Worm (Caenorhabditis elegans): ENCODE results near the gene Y56A3A.28.

DNA sequence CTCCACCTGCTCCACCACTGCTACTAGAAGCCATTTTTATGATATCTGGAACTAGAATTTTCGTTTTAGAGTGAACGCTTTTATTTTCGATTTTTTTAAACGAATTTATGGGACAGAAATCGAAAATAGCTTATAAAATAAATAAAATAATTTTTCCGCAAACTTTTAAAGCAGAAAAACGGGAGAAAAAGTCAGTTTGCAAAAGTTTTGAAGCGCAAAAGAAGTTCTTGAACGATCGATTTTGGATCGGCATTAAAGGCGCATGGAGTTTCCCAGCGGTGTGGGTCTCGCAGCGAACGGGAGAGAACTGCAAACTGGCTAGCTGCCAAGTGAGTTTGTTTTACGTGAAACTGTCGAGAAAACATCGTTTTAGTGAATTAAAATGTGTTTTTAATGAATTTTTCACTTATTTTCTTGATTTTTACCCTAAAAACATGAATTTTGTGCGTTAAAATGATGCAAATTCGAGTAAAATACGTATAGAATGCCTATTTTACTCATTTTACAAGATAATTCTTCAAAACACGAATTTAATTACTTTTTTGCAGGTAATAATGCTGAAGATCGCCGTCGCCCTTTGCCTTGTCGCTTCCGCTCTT is 50.9 kb downstream of the Y56A3A.28 start, which contains the start of the genes ccf-1 and trap-4:
- TF ChIP-seq C17E4.6 (GFP tag; IDR thresholded peaks at IDR 0.05) (no peak), pha-4 (tag; optimal IDR thresholded peaks at IDR 0.05) (peak; percentile 20), snpc-4 (GFP tag; optimal IDR thresholded peaks at IDR 0.05) (no peak), snpc-4 (tag; optimal IDR thresholded peaks at IDR 0.05) (no peak), madf-8 (GFP tag; conservative IDR thresholded peaks at IDR 0.05) (no peak), ekl-4 (GFP tag; IDR thresholded peaks at IDR 0.05) (0 out of 2 replicates have a peak, but pooled peaks have one; percentile 1), D2030.7 (GFP tag; IDR thresholded peaks at IDR 0.05) (no peak), lin-35 (GFP tag; optimal IDR thresholded peaks at IDR 0.05) (peak in 1 of 3 experiments; percentile 28), lin-54 (GFP tag; optimal IDR thresholded peaks at IDR 0.05) (no peak), ztf-28 (GFP tag; IDR thresholded peaks at IDR 0.05) (no peak), unc-62 (GFP tag; optimal IDR thresholded peaks at IDR 0.05) (no peak), snpc-1.3 (tag; optimal IDR thresholded peaks at IDR 0.05; ENCODE audit: insufficient read depth) (no peak), hmg-1.2 (GFP tag; IDR thresholded peaks at IDR 0.05) (no peak)

Measured in whole organism, young adult.